Worm (Caenorhabditis elegans): ENCODE measurements around the gene srab-8.

The srab-8 gene

ce11 chrV:3138488-3138887, 37.8 kb upstream of the srab-8 start, which contains the start of the genes irld-3 and F02C9.1:
Gene irld-3, minus strand, starts transcription at chrV:3138588.
Gene F02C9.1, plus strand, starts transcription at chrV:3138703.
- no peak for TF ChIP-seq unc-62 (GFP tag; optimal IDR thresholded peaks at IDR 0.05)
- TF ChIP-seq unc-39 (tag; optimal IDR thresholded peaks at IDR 0.05): no peak
- TF ChIP-seq elt-1 (tag; optimal IDR thresholded peaks at IDR 0.05): no peak
- TF ChIP-seq ceh-28 (tag; optimal IDR thresholded peaks at IDR 0.05): no peak
- TF ChIP-seq elt-2 (tag; optimal IDR thresholded peaks at IDR 0.05): no peak
- TF ChIP-seq nfya-1 (tag; optimal IDR thresholded peaks at IDR 0.05; ENCODE audit: insufficient read depth): no peak
- TF ChIP-seq lin-39 (tag; optimal IDR thresholded peaks at IDR 0.05): no peak

- TF ChIP-seq pha-4 (tag; optimal IDR thresholded peaks at IDR 0.05): no peak
- no peak for TF ChIP-seq mdl-1 (tag; optimal IDR thresholded peaks at IDR 0.05)
- TF ChIP-seq nhr-43 (tag; optimal IDR thresholded peaks at IDR 0.05; ENCODE audit: poor library complexity, severe bottlenecking): no peak
- TF ChIP-seq nhr-237 (tag; optimal IDR thresholded peaks at IDR 0.05): no peak
Measured at ce11 chrV:3141190-3141589, 35.1 kb upstream of the srab-8 start, which contains the start of gene srab-9. Gene srab-9, minus strand, starts transcription at chrV:3141290.

- TF ChIP-seq nhr-67 (tag; optimal IDR thresholded peaks at IDR 0.05) (no peak), skn-1 (tag; optimal IDR thresholded peaks at IDR 0.05) (no peak), R02D3.7 (tag; optimal IDR thresholded peaks at IDR 0.05) (no peak), daf-12 (tag; optimal IDR thresholded peaks at IDR 0.05) (no peak), ceh-9 (tag; optimal IDR thresholded peaks at IDR 0.05) (no peak), fkh-2 (tag; optimal IDR thresholded peaks at IDR 0.05) (no peak)
Measured at ce11 chrV:3144494-3144893, 31.8 kb upstream of the srab-8 start, which contains the start of gene srab-10. Gene srab-10, minus strand, starts transcription at chrV:3144594.

- no peak for TF ChIP-seq elt-2 (tag; optimal IDR thresholded peaks at IDR 0.05)
- TF ChIP-seq ceh-82 (tag; optimal IDR thresholded peaks at IDR 0.05): no peak
- TF ChIP-seq ama-1 (optimal IDR thresholded peaks at IDR 0.05): no peak
- TF ChIP-seq nhr-67 (tag; optimal IDR thresholded peaks at IDR 0.05): no peak
- TF ChIP-seq egl-27 (tag; optimal IDR thresholded peaks at IDR 0.05): no peak
- no peak for TF ChIP-seq tbx-2 (tag; optimal IDR thresholded peaks at IDR 0.05)
- no peak for TF ChIP-seq snpc-4 (tag; optimal IDR thresholded peaks at IDR 0.05)
- no peak for TF ChIP-seq fkh-10 (GFP tag; optimal IDR thresholded peaks at IDR 0.05)
- no peak for TF ChIP-seq nhr-43 (tag; optimal IDR thresholded peaks at IDR 0.05; ENCODE audit: poor library complexity, severe bottlenecking)
- no peak for TF ChIP-seq nhr-25 (tag; optimal IDR thresholded peaks at IDR 0.05)
- TF ChIP-seq pha-4 (tag; optimal IDR thresholded peaks at IDR 0.05): no peak
- no peak for TF ChIP-seq jun-1 (tag; optimal IDR thresholded peaks at IDR 0.05)
- TF ChIP-seq fos-1 (tag; optimal IDR thresholded peaks at IDR 0.05): no peak
- TF ChIP-seq nfya-1 (tag; optimal IDR thresholded peaks at IDR 0.05; ENCODE audit: insufficient read depth): no peak
- no peak for TF ChIP-seq unc-62 (GFP tag; optimal IDR thresholded peaks at IDR 0.05)
- no peak for TF ChIP-seq hmg-11 (tag; optimal IDR thresholded peaks at IDR 0.05)
- no peak for TF ChIP-seq sea-2 (GFP tag; optimal IDR thresholded peaks at IDR 0.05)
- TF ChIP-seq skn-1 (tag; optimal IDR thresholded peaks at IDR 0.05): no peak
- no peak for TF ChIP-seq lin-39 (tag; optimal IDR thresholded peaks at IDR 0.05)
- no peak for TF ChIP-seq lin-15B (tag; optimal IDR thresholded peaks at IDR 0.05)
Measured at ce11 chrV:3145241-3145640, 31.0 kb upstream of the srab-8 start.

ce11 chrV:3146932-3147331, 29.3 kb upstream of the srab-8 start, which contains the start of gene srab-11:
Gene srab-11, minus strand, starts transcription at chrV:3147032.
- no peak for TF ChIP-seq pqm-1 (tag; optimal IDR thresholded peaks at IDR 0.05)
- TF ChIP-seq nhr-23 (tag; optimal IDR thresholded peaks at IDR 0.05): no peak
- TF ChIP-seq ztf-4 (tag; optimal IDR thresholded peaks at IDR 0.05): no peak
- no peak for TF ChIP-seq pha-4 (tag; optimal IDR thresholded peaks at IDR 0.05)
- TF ChIP-seq fos-1 (tag; optimal IDR thresholded peaks at IDR 0.05): no peak
- no peak for TF ChIP-seq egl-5 (tag; optimal IDR thresholded peaks at IDR 0.05)
- TF ChIP-seq nhr-12 (tag; optimal IDR thresholded peaks at IDR 0.05): no peak
- TF ChIP-seq ztf-11 (tag; optimal IDR thresholded peaks at IDR 0.05): no peak
- no peak for TF ChIP-seq fkh-10 (GFP tag; optimal IDR thresholded peaks at IDR 0.05)
- no peak for TF ChIP-seq nhr-43 (tag; optimal IDR thresholded peaks at IDR 0.05; ENCODE audit: poor library complexity, severe bottlenecking)
- TF ChIP-seq snpc-4 (tag; optimal IDR thresholded peaks at IDR 0.05): no peak
- no peak for TF ChIP-seq R02D3.7 (tag; optimal IDR thresholded peaks at IDR 0.05)
- no peak for TF ChIP-seq tbx-2 (tag; optimal IDR thresholded peaks at IDR 0.05)
- TF ChIP-seq nhr-28 (tag; optimal IDR thresholded peaks at IDR 0.05): no peak

Measured in whole organism, L3 larva.